Worm (Caenorhabditis elegans) whole organism, L2 larva: ENCODE results near the gene bcl-11.
A peak's percentile ranks its signal among the peaks of the same experiment; 100 is the strongest.

Source experiments
- C34F6.9 ChIP-seq: fragments of 150-350 bp; optimal IDR thresholded peaks from 2 replicates; lab custom pipeline; 2014; ENCODE audit warnings: missing biosample characterization, missing genetic modification characterization
- F13H6.1 ChIP-seq: sonication (generic microtip); optimal IDR thresholded peaks from 2 replicates; lab custom pipeline; 2016; ENCODE audit warnings: missing genetic modification characterization, missing compliant biosample characterization
- R02D3.7 ChIP-seq: fragments of 150-350 bp; optimal IDR thresholded peaks from 2 replicates; lab custom pipeline; 2014; ENCODE audit warnings: missing biosample characterization, missing genetic modification characterization
- aly-2 ChIP-seq: fragments of 150-350 bp; optimal IDR thresholded peaks from 2 replicates; lab custom pipeline; 2014; ENCODE audit warnings: missing biosample characterization, missing genetic modification characterization
- ama-1 ChIP-seq: fragments of 150-350 bp; optimal IDR thresholded peaks from 2 replicates; lab custom pipeline; 2018; ENCODE audit warnings: inconsistent platforms
- crh-2 ChIP-seq: sonication (generic microtip); optimal IDR thresholded peaks from 2 replicates; lab custom pipeline; 2017; ENCODE audit warnings: missing biosample characterization, missing genetic modification characterization
- dmd-4 ChIP-seq: sonication (generic microtip); optimal IDR thresholded peaks from 2 replicates; lab custom pipeline; 2017; ENCODE audit warnings: missing biosample characterization, missing genetic modification characterization
- egl-27 ChIP-seq: sonication (generic microtip); optimal IDR thresholded peaks from 3 replicates; lab custom pipeline; 2017; ENCODE audit warnings: missing biosample characterization, missing genetic modification reagents, missing genetic modification characterization
- fos-1 ChIP-seq: fragments of 150-350 bp; optimal IDR thresholded peaks from 2 replicates; lab custom pipeline; 2014; ENCODE audit warnings: missing biosample characterization, missing genetic modification characterization
- lin-11 ChIP-seq: fragments of 150-350 bp; sonication (generic microtip); optimal IDR thresholded peaks from 2 replicates; lab custom pipeline; 2014; ENCODE audit warnings: missing biosample characterization, missing genetic modification characterization, inconsistent platforms, mixed read lengths
- lsy-2 ChIP-seq, 2 experiments: fragments of 150-350 bp in 1 of 2; sonication (generic microtip) in 1 of 2; optimal IDR thresholded peaks; 2 replicates each; lab custom pipeline; 2014 to 2017; ENCODE audit warnings: missing biosample characterization in 2 of 2, missing genetic modification characterization in 2 of 2
- mab-5 ChIP-seq: fragments of 150-350 bp; optimal IDR thresholded peaks from 2 replicates; lab custom pipeline; 2014; ENCODE audit warnings: missing biosample characterization, missing genetic modification characterization
- mbf-1 ChIP-seq: sonication (generic microtip); optimal IDR thresholded peaks from 2 replicates; lab custom pipeline; 2017; ENCODE audit warnings: missing biosample characterization, missing genetic modification characterization
- mdl-1 ChIP-seq, 2 experiments: fragments of 150-350 bp in 1 of 2; sonication (generic microtip) in 1 of 2; optimal IDR thresholded peaks; 2 replicates each; lab custom pipeline; 2017; ENCODE audit warnings: missing biosample characterization in 2 of 2, missing genetic modification characterization in 2 of 2
- nhr-10 ChIP-seq: sonication (generic microtip); optimal IDR thresholded peaks from 2 replicates; lab custom pipeline; 2017; ENCODE audit warnings: missing biosample characterization, missing genetic modification characterization
- nhr-11 ChIP-seq: fragments of 150-350 bp; optimal IDR thresholded peaks from 2 replicates; lab custom pipeline; 2014; ENCODE audit warnings: missing biosample characterization, missing genetic modification characterization
- nhr-12 ChIP-seq: fragments of 150-350 bp; optimal IDR thresholded peaks from 2 replicates; lab custom pipeline; 2014; ENCODE audit warnings: missing biosample characterization, missing genetic modification characterization
- nhr-129 ChIP-seq: fragments of 150-350 bp; optimal IDR thresholded peaks from 2 replicates; lab custom pipeline; 2014; ENCODE audit warnings: missing biosample characterization, missing genetic modification characterization
- nhr-23 ChIP-seq: fragments of 150-350 bp; optimal IDR thresholded peaks from 2 replicates; lab custom pipeline; 2014; ENCODE audit warnings: missing biosample characterization, missing genetic modification reagents, missing genetic modification characterization
- nhr-237 ChIP-seq: fragments of 150-350 bp; optimal IDR thresholded peaks from 2 replicates; lab custom pipeline; 2014; ENCODE audit warnings: missing biosample characterization, missing genetic modification characterization
- nhr-25 ChIP-seq: fragments of 150-350 bp; sonication (generic microtip); optimal IDR thresholded peaks from 3 replicates; lab custom pipeline; 2014; ENCODE audit warnings: missing biosample characterization, missing genetic modification characterization
- peb-1 ChIP-seq: fragments of 150-350 bp; optimal IDR thresholded peaks from 2 replicates; lab custom pipeline; 2014; ENCODE audit warnings: missing biosample characterization, missing genetic modification characterization
- sem-4 ChIP-seq: fragments of 150-350 bp; optimal IDR thresholded peaks from 2 replicates; lab custom pipeline; 2014; ENCODE audit warnings: missing biosample characterization, missing genetic modification reagents, missing genetic modification characterization
- sma-3 ChIP-seq: sonication (generic microtip); optimal IDR thresholded peaks from 2 replicates; lab custom pipeline; 2016; ENCODE audit warnings: missing genetic modification reagents, missing genetic modification characterization, missing compliant biosample characterization
- sma-9 ChIP-seq, 2 experiments: fragments of 150-350 bp in 1 of 2; sonication (generic microtip) in 1 of 2; optimal IDR thresholded peaks; 2 replicates each; lab custom pipeline; 2014 to 2016; ENCODE audit warnings: missing genetic modification characterization in 2 of 2, mild to moderate bottlenecking in 1 of 2, missing biosample characterization in 1 of 2, missing compliant biosample characterization in 1 of 2, missing genetic modification reagents in 1 of 2, moderate library complexity in 1 of 2
- unc-39 ChIP-seq: fragments of 150-350 bp; optimal IDR thresholded peaks from 2 replicates; lab custom pipeline; 2014; ENCODE audit warnings: missing biosample characterization, missing genetic modification characterization
- unc-55 ChIP-seq: fragments of 150-350 bp; sonication (generic microtip); optimal IDR thresholded peaks from 3 replicates; lab custom pipeline; 2014; ENCODE audit warnings: missing biosample characterization, missing genetic modification reagents, missing genetic modification characterization
- unc-62 ChIP-seq: fragments of 150-350 bp; optimal IDR thresholded peaks from 2 replicates; lab custom pipeline; 2014; ENCODE audit warnings: missing biosample characterization, missing genetic modification reagents, missing genetic modification characterization
- zag-1 ChIP-seq: fragments of 150-350 bp; optimal IDR thresholded peaks from 2 replicates; lab custom pipeline; 2014; ENCODE audit warnings: missing biosample characterization, missing genetic modification characterization
- ztf-1 ChIP-seq: fragments of 200-800 bp; sonication (Bioruptor generic); conservative IDR thresholded peaks from 2 replicates; pipeline ENCODE4 v1.3.6; 2022; ENCODE audit warnings: missing genetic modification characterization, missing compliant biosample characterization
- ztf-11 ChIP-seq: sonication (generic microtip); optimal IDR thresholded peaks from 2 replicates; lab custom pipeline; 2017; ENCODE audit warnings: missing biosample characterization, missing genetic modification characterization

bcl-11 gene

ce11 chrV:6398922-6399321, 43.1 kb downstream of the bcl-11 start:
- TF ChIP-seq nhr-237 (tag; lab: Kevin White, UChicago) (no peak), lin-11 (tag; lab: Kevin White, UChicago) (no peak), aly-2 (tag; lab: Kevin White, UChicago) (no peak), nhr-11 (no peak), sem-4 (tag; lab: Kevin White, UChicago) (no peak), egl-27 (tag; lab: Kevin White, UChicago) (no peak), nhr-23 (tag; lab: Kevin White, UChicago) (no peak), F13H6.1 (tag; lab: Kevin White, UChicago) (no peak), nhr-129 (tag; lab: Kevin White, UChicago) (no peak), mbf-1 (tag; lab: Kevin White, UChicago) (no peak), crh-2 (tag; lab: Kevin White, UChicago) (peak; percentile 3), sma-9 (GFP tag; optimal IDR thresholded peaks at IDR 0.05; lab: Kevin White, UChicago) (peak; percentile 50), sma-9 (tag; optimal IDR thresholded peaks at IDR 0.05; lab: Kevin White, UChicago) (no peak), zag-1 (tag; lab: Kevin White, UChicago) (no peak), nhr-25 (tag; lab: Kevin White, UChicago) (no peak), peb-1 (no peak), fos-1 (tag; lab: Kevin White, UChicago) (peak; percentile 67)
- TF ChIP-seq, all 48 proteins: peak for 3

ce11 chrV:6399831-6400230, 44.0 kb downstream of the bcl-11 start, which contains the start of gene gfi-1:
TSS of gene gfi-1 (minus strand) at chrV:6399931.
- TF ChIP-seq unc-62 (GFP tag; lab: Kevin White, UChicago): no peak
- no peak for TF ChIP-seq dmd-4 (tag; lab: Kevin White, UChicago)
- TF ChIP-seq ztf-11 (tag; lab: Kevin White, UChicago): no peak
- TF ChIP-seq mab-5 (tag; lab: Kevin White, UChicago): no peak

ce11 chrV:6400528-6400927, 44.7 kb downstream of the bcl-11 start:
- TF ChIP-seq lsy-2 (tag; optimal IDR thresholded peaks at IDR 0.05; lab: Kevin White, UChicago) (no peak), mbf-1 (tag; lab: Kevin White, UChicago) (no peak), nhr-25 (tag; lab: Kevin White, UChicago) (no peak), sma-3 (no peak), fos-1 (tag; lab: Kevin White, UChicago) (peak; percentile 32), crh-2 (tag; lab: Kevin White, UChicago) (peak; percentile 14), egl-27 (tag; lab: Kevin White, UChicago) (no peak), C34F6.9 (tag; lab: Kevin White, UChicago) (no peak), nhr-23 (tag; lab: Kevin White, UChicago) (no peak), ama-1 (no peak), unc-55 (no peak), R02D3.7 (tag; lab: Kevin White, UChicago) (no peak)

- TF ChIP-seq nhr-12 (no peak), ztf-1 (no peak), crh-2 (tag; lab: Kevin White, UChicago) (peak; percentile 55), mdl-1 (tag; optimal IDR thresholded peaks at IDR 0.05; lab: Kevin White, UChicago) (no peak), nhr-23 (tag; lab: Kevin White, UChicago) (no peak), nhr-25 (tag; lab: Kevin White, UChicago) (no peak), ztf-11 (tag; lab: Kevin White, UChicago) (no peak), nhr-11 (no peak)
- TF ChIP-seq, all 48 proteins: peak for 1
These were observed 45.2 kb downstream of the bcl-11 start for ce11 chrV:6400950-6401551.

- TF ChIP-seq crh-2 (tag; lab: Kevin White, UChicago) (peak; percentile 54), unc-39 (tag; lab: Kevin White, UChicago) (no peak), sma-9 (GFP tag; optimal IDR thresholded peaks at IDR 0.05; lab: Kevin White, UChicago) (peak; percentile 14), sma-9 (tag; optimal IDR thresholded peaks at IDR 0.05; lab: Kevin White, UChicago) (no peak)
These were observed 51.8 kb downstream of the bcl-11 start for ce11 chrV:6407587-6407986.

ce11 chrV:6408733-6409227, 53.0 kb downstream of the bcl-11 start, which contains the start of gene bcf-1:
TSS of gene bcf-1 (minus strand) at chrV:6408783.
- no peak for TF ChIP-seq nhr-10
- no peak for TF ChIP-seq nhr-12
